Worm (Caenorhabditis elegans) whole organism, L1 larva: Measurements from ENCODE around the gene hpo-30.

Experiments used
- C16A3.4 ChIP-seq: fragments of 150-350 bp; optimal IDR thresholded peaks from 2 replicates; lab custom pipeline; 2014; ENCODE audit warnings: missing biosample characterization, missing genetic modification characterization
- C34B4.2 ChIP-seq: sonication (generic microtip); optimal IDR thresholded peaks from 2 replicates; lab custom pipeline; 2017; ENCODE audit warnings: mild to moderate bottlenecking, missing genetic modification characterization, missing compliant biosample characterization
- F16B12.6 ChIP-seq: fragments of 150-350 bp; optimal IDR thresholded peaks from 2 replicates; lab custom pipeline; 2014; ENCODE audit warnings: missing biosample characterization, missing genetic modification characterization
- Y116A8C.19 ChIP-seq: sonication (generic microtip); optimal IDR thresholded peaks from 2 replicates; lab custom pipeline; 2016; ENCODE audit warnings: missing compliant biosample characterization, missing genetic modification characterization, borderline replicate concordance
- aha-1 ChIP-seq: fragments of 150-350 bp; optimal IDR thresholded peaks from 2 replicates; lab custom pipeline; 2014; ENCODE audit warnings: missing biosample characterization, missing genetic modification characterization
- aly-2 ChIP-seq: fragments of 150-350 bp; optimal IDR thresholded peaks from 2 replicates; lab custom pipeline; 2014; ENCODE audit warnings: missing biosample characterization, missing genetic modification characterization
- blmp-1 ChIP-seq: fragments of 150-350 bp; optimal IDR thresholded peaks from 2 replicates; lab custom pipeline; 2014; ENCODE audit warnings: missing biosample characterization, missing genetic modification characterization
- ceh-8 ChIP-seq: fragments of 200-800 bp; sonication (Bioruptor generic); optimal IDR thresholded peaks from 2 replicates; lab custom pipeline; 2018; ENCODE audit warnings: mild to moderate bottlenecking, missing genetic modification characterization, moderate library complexity, missing compliant biosample characterization
- ceh-82 ChIP-seq, 3 experiments: fragments of 150-350 bp in 1 of 3; sonication (generic microtip) in 2 of 3; optimal IDR thresholded peaks; 2 replicates each; lab custom pipeline; 2014 to 2017; ENCODE audit warnings: missing biosample characterization in 3 of 3, missing genetic modification characterization in 3 of 3
- ceh-88 ChIP-seq: fragments of 200-800 bp; sonication (Bioruptor generic); IDR thresholded peaks from 2 replicates; pipeline ENCODE4 v1.3.6; 2022; ENCODE audit warnings: missing genetic modification characterization, missing compliant biosample characterization
- dpl-1 ChIP-seq, 3 experiments: fragments of 150-350 bp in 2 of 3; sonication (generic microtip) in 1 of 3; optimal IDR thresholded peaks; 2 replicates each; lab custom pipeline; 2014 to 2017; ENCODE audit warnings: missing biosample characterization in 3 of 3, missing genetic modification characterization in 3 of 3, missing genetic modification reagents in 3 of 3
- dsc-1 ChIP-seq: sonication (generic microtip); optimal IDR thresholded peaks from 2 replicates; lab custom pipeline; 2016; ENCODE audit warnings: mild to moderate bottlenecking, missing genetic modification characterization, missing compliant biosample characterization
- fkh-10 ChIP-seq: sonication (generic microtip); optimal IDR thresholded peaks from 2 replicates; lab custom pipeline; 2017; ENCODE audit warnings: missing biosample characterization, missing genetic modification reagents, missing genetic modification characterization
- fkh-4 ChIP-seq: sonication (generic microtip); optimal IDR thresholded peaks from 2 replicates; lab custom pipeline; 2016; ENCODE audit warnings: missing compliant biosample characterization, missing genetic modification characterization, borderline replicate concordance
- grh-1 ChIP-seq: fragments of 200-800 bp; sonication (Bioruptor generic); IDR thresholded peaks from 2 replicates; pipeline ENCODE4 v1.3.6; 2022; ENCODE audit warnings: missing genetic modification reagents, missing genetic modification characterization, missing compliant biosample characterization
- irx-1 ChIP-seq: sonication (generic microtip); optimal IDR thresholded peaks from 2 replicates; lab custom pipeline; 2016; ENCODE audit warnings: missing genetic modification characterization, missing compliant biosample characterization
- isw-1 ChIP-seq: fragments of 200-800 bp; sonication (Bioruptor generic); IDR thresholded peaks from 2 replicates; pipeline ENCODE4 v1.3.6; 2022; ENCODE audit warnings: missing genetic modification characterization, missing compliant biosample characterization
- lin-13 ChIP-seq: fragments of 150-350 bp; optimal IDR thresholded peaks from 2 replicates; lab custom pipeline; 2014; ENCODE audit warnings: missing biosample characterization, missing genetic modification reagents, missing genetic modification characterization
- lin-15B ChIP-seq: fragments of 150-350 bp; sonication (generic microtip); optimal IDR thresholded peaks from 3 replicates; lab custom pipeline; 2014; ENCODE audit warnings: missing biosample characterization, missing genetic modification characterization
- lin-35 ChIP-seq, 2 experiments: fragments of 150-350 bp; optimal IDR thresholded peaks; 2 replicates each; lab custom pipeline; 2014; ENCODE audit warnings: missing biosample characterization in 2 of 2, missing genetic modification characterization in 2 of 2, missing genetic modification reagents in 2 of 2
- lin-39 ChIP-seq: fragments of 150-350 bp; optimal IDR thresholded peaks from 2 replicates; lab custom pipeline; 2014; ENCODE audit warnings: missing biosample characterization, missing genetic modification reagents, missing genetic modification characterization
- lir-3 ChIP-seq: sonication (generic microtip); optimal IDR thresholded peaks from 2 replicates; lab custom pipeline; 2016; ENCODE audit warnings: mild to moderate bottlenecking, missing genetic modification characterization, moderate library complexity, missing compliant biosample characterization; ENCODE audit not compliant: poor library complexity
- mab-9 ChIP-seq: fragments of 200-800 bp; sonication (Bioruptor generic); IDR thresholded peaks from 2 replicates; pipeline ENCODE4 v1.3.6; 2022; ENCODE audit warnings: missing genetic modification reagents, missing genetic modification characterization, missing compliant biosample characterization
- mdl-1 ChIP-seq, 2 experiments: fragments of 150-350 bp; optimal IDR thresholded peaks; 2 replicates each; lab custom pipeline; 2014 to 2017; ENCODE audit warnings: missing biosample characterization in 2 of 2, missing genetic modification characterization in 2 of 2, inconsistent platforms in 1 of 2
- mep-1 ChIP-seq: fragments of 150-350 bp; optimal IDR thresholded peaks from 2 replicates; lab custom pipeline; 2014; ENCODE audit warnings: missing biosample characterization, missing genetic modification characterization
- nhr-11 ChIP-seq: fragments of 150-350 bp; optimal IDR thresholded peaks from 2 replicates; lab custom pipeline; 2014; ENCODE audit warnings: missing biosample characterization, missing genetic modification characterization
- nhr-19 ChIP-seq: fragments of 200-800 bp; sonication (Bioruptor generic); conservative IDR thresholded peaks from 2 replicates; pipeline ENCODE4 v1.3.6; 2022; ENCODE audit warnings: missing genetic modification characterization, missing compliant biosample characterization
- nhr-237 ChIP-seq: fragments of 150-350 bp; optimal IDR thresholded peaks from 2 replicates; lab custom pipeline; 2014; ENCODE audit warnings: missing biosample characterization, missing genetic modification characterization
- nhr-28 ChIP-seq: fragments of 150-350 bp; optimal IDR thresholded peaks from 2 replicates; lab custom pipeline; 2014; ENCODE audit warnings: missing biosample characterization, missing genetic modification characterization
- nhr-47 ChIP-seq: sonication (generic microtip); optimal IDR thresholded peaks from 2 replicates; lab custom pipeline; 2016; ENCODE audit warnings: mild to moderate bottlenecking, missing genetic modification characterization, moderate library complexity, missing compliant biosample characterization
- nhr-71 ChIP-seq: sonication (generic microtip); optimal IDR thresholded peaks from 2 replicates; lab custom pipeline; 2016; ENCODE audit warnings: mild to moderate bottlenecking, missing genetic modification characterization, moderate library complexity, missing compliant biosample characterization
- nhr-77 ChIP-seq: fragments of 150-350 bp; optimal IDR thresholded peaks from 2 replicates; lab custom pipeline; 2014; ENCODE audit warnings: missing biosample characterization, missing genetic modification characterization
- nhr-85 ChIP-seq: sonication (generic microtip); peaks from one replicate; lab custom pipeline; 2016; ENCODE audit warnings: missing genetic modification characterization, inconsistent platforms, missing compliant biosample characterization
- pax-3 ChIP-seq: fragments of 200-800 bp; sonication (Bioruptor generic); optimal IDR thresholded peaks from 2 replicates; lab custom pipeline; 2018; ENCODE audit warnings: mild to moderate bottlenecking, missing genetic modification characterization, moderate library complexity, missing compliant biosample characterization
- skn-1 ChIP-seq: fragments of 150-350 bp; optimal IDR thresholded peaks from 2 replicates; lab custom pipeline; 2014; ENCODE audit warnings: missing biosample characterization, missing genetic modification characterization
- snpc-4 ChIP-seq: fragments of 150-350 bp; optimal IDR thresholded peaks from 2 replicates; lab custom pipeline; 2014; ENCODE audit warnings: missing biosample characterization, missing genetic modification characterization
- swsn-7 ChIP-seq: sonication (generic microtip); optimal IDR thresholded peaks from 2 replicates; lab custom pipeline; 2016; ENCODE audit warnings: missing genetic modification characterization, missing compliant biosample characterization
- tlp-1 ChIP-seq: fragments of 150-350 bp; optimal IDR thresholded peaks from 2 replicates; lab custom pipeline; 2014; ENCODE audit warnings: missing biosample characterization, missing genetic modification characterization
- unc-30 ChIP-seq: sonication (generic microtip); optimal IDR thresholded peaks from 2 replicates; lab custom pipeline; 2017; ENCODE audit warnings: missing biosample characterization, missing genetic modification characterization
- unc-62 ChIP-seq: fragments of 150-350 bp; optimal IDR thresholded peaks from 2 replicates; lab custom pipeline; 2014; ENCODE audit warnings: missing biosample characterization, missing genetic modification reagents, missing genetic modification characterization
- unc-86 ChIP-seq: sonication (generic microtip); optimal IDR thresholded peaks from 2 replicates; lab custom pipeline; 2016; ENCODE audit warnings: missing genetic modification characterization, missing compliant biosample characterization
- zip-4 ChIP-seq: fragments of 200-800 bp; sonication (Bioruptor generic); optimal IDR thresholded peaks from 2 replicates; lab custom pipeline; 2018; ENCODE audit warnings: mild to moderate bottlenecking, missing genetic modification characterization, moderate library complexity, missing compliant biosample characterization
- ztf-11 ChIP-seq, 2 experiments: sonication (generic microtip); optimal IDR thresholded peaks; 2 replicates each; lab custom pipeline; 2016 to 2017; ENCODE audit warnings: missing genetic modification characterization in 2 of 2, missing biosample characterization in 1 of 2, missing compliant biosample characterization in 1 of 2
- ztf-4 ChIP-seq: fragments of 150-350 bp; optimal IDR thresholded peaks from 2 replicates; lab custom pipeline; 2014; ENCODE audit warnings: missing biosample characterization, missing genetic modification characterization

Gene hpo-30

ce11 chrV:12317894-12318553 lies 7.9 kb upstream of the hpo-30 start, which contains the start of the genes R04F11.5 and R04F11.2 (continued):
- TF ChIP-seq unc-30 (no peak), nhr-28 (tag; lab: Kevin White, UChicago) (no peak), lin-39 (tag; lab: Kevin White, UChicago) (peak; percentile 59), grh-1 (GFP tag; lab: Robert Waterston, UW) (0 out of 2 replicates have a peak, but pooled peaks have one; percentile 56), zip-4 (GFP tag; lab: Kevin White, UChicago) (peak; percentile 18), pax-3 (peak; percentile 34), unc-62 (GFP tag; lab: Kevin White, UChicago) (no peak), nhr-47 (peak; percentile 77), Y116A8C.19 (no peak), nhr-85 (tag; lab: Kevin White, UChicago) (peak; percentile 85), swsn-7 (tag; lab: Kevin White, UChicago) (peak; percentile 71), tlp-1 (tag; lab: Kevin White, UChicago) (no peak), ztf-11 (tag; optimal IDR thresholded peaks at IDR 0.05; lab: Kevin White, UChicago) (no peak), nhr-237 (tag; lab: Kevin White, UChicago) (peak; percentile 31), snpc-4 (tag; lab: Kevin White, UChicago) (peak; percentile 74), ceh-88 (peak; percentile 7; the same call in 1 of the 2 replicates), nhr-71 (tag; lab: Kevin White, UChicago) (peak; percentile 84), unc-86 (tag; lab: Kevin White, UChicago) (peak; percentile 50), ceh-8 (GFP tag; lab: Kevin White, UChicago) (no peak), nhr-19 (peak; percentile 72), mdl-1 (tag; optimal IDR thresholded peaks at IDR 0.05; lab: Kevin White, UChicago) (peak in 1 of 2 experiments; percentile 25), lin-15B (tag; lab: Kevin White, UChicago) (peak; percentile 80), dpl-1 (GFP tag; optimal IDR thresholded peaks at IDR 0.05; lab: Kevin White, UChicago) (peak; percentile 80 to 88 (median 82)), C16A3.4 (tag; lab: Kevin White, UChicago) (peak; percentile 94), lir-3 (tag; lab: Kevin White, UChicago) (no peak), aly-2 (tag; lab: Kevin White, UChicago) (peak; percentile 19), lin-13 (GFP tag; lab: Kevin White, UChicago) (peak; percentile 56), irx-1 (tag; lab: Kevin White, UChicago) (peak; percentile 49), nhr-11 (tag; lab: Kevin White, UChicago) (peak; percentile 34), lin-35 (GFP tag; optimal IDR thresholded peaks at IDR 0.05; lab: Kevin White, UChicago) (peak; percentile 84 to 91), dsc-1 (tag; lab: Kevin White, UChicago) (peak; percentile 49), blmp-1 (peak; percentile 78), F16B12.6 (tag; lab: Kevin White, UChicago) (peak; percentile 49), nhr-77 (peak; percentile 57)
- TF ChIP-seq, all 84 proteins: peak for 46

ce11 chrV:12317080-12317479 lies 6.9 kb upstream of the hpo-30 start, which contains the start of gene R04F11.3:
R04F11.3 (minus strand) TSS chrV:12317180.
- TF ChIP-seq dsc-1 (tag; lab: Kevin White, UChicago): no peak
- no peak for TF ChIP-seq irx-1 (tag; lab: Kevin White, UChicago)
- TF ChIP-seq isw-1 (GFP tag; lab: Robert Waterston, UW): no peak
- TF ChIP-seq fkh-10 (GFP tag; lab: Kevin White, UChicago): no peak
- no peak for TF ChIP-seq mab-9 (GFP tag; lab: Robert Waterston, UW)
- no peak for TF ChIP-seq ztf-4 (tag; lab: Kevin White, UChicago)
- no peak for TF ChIP-seq nhr-19
- no peak for TF ChIP-seq nhr-77
- TF ChIP-seq fkh-4 (tag; lab: Kevin White, UChicago): no peak
- no peak for TF ChIP-seq ceh-82 (tag; optimal IDR thresholded peaks at IDR 0.05; lab: Kevin White, UChicago)
- TF ChIP-seq tlp-1 (tag; lab: Kevin White, UChicago): no peak
- TF ChIP-seq mep-1: no peak
- TF ChIP-seq aha-1 (tag; lab: Kevin White, UChicago): no peak
- no peak for TF ChIP-seq skn-1 (tag; lab: Kevin White, UChicago)
- no peak for TF ChIP-seq C34B4.2 (tag; lab: Kevin White, UChicago)
